Fruit fly (Drosophila melanogaster) whole organism, embryonic: ENCODE results near the gene CG6567.

Experiments
- Ada2b ChIP-seq: fragments of 200-800 bp; sonication (Bioruptor generic); IDR thresholded peaks from 2 replicates; pipeline ENCODE4 v1.3.6; 2022; ENCODE audit warnings: missing biosample characterization, missing genetic modification characterization
- Antp ChIP-seq: fragments of 200-800 bp; sonication (Bioruptor generic); optimal IDR thresholded peaks from 3 replicates; lab custom pipeline; 2016; ENCODE audit warnings: missing biosample characterization, missing genetic modification characterization
- BtbVII ChIP-seq: fragments of 200-800 bp; sonication (Bioruptor generic); optimal IDR thresholded peaks from 3 replicates; lab custom pipeline; 2017; ENCODE audit warnings: missing biosample characterization, mild to moderate bottlenecking, missing genetic modification characterization
- CG11723 ChIP-seq: fragments of 200-800 bp; sonication (Bioruptor generic); optimal IDR thresholded peaks from 2 replicates; lab custom pipeline; 2017; ENCODE audit warnings: missing biosample characterization, mild to moderate bottlenecking, missing genetic modification characterization
- CG12391 ChIP-seq: fragments of 200-800 bp; sonication (Bioruptor generic); optimal IDR thresholded peaks from 3 replicates; lab custom pipeline; 2018; ENCODE audit warnings: missing biosample characterization, mild to moderate bottlenecking, missing genetic modification characterization, moderate library complexity
- CG12659 ChIP-seq: fragments of 200-800 bp; sonication (Bioruptor generic); optimal IDR thresholded peaks from 3 replicates; lab custom pipeline; 2017; ENCODE audit warnings: mild to moderate bottlenecking, missing biosample characterization, missing genetic modification reagents, missing genetic modification characterization
- CG15269 ChIP-seq: fragments of 200-800 bp; sonication (Bioruptor generic); optimal IDR thresholded peaks from 2 replicates; lab custom pipeline; 2018; ENCODE audit warnings: missing biosample characterization, mild to moderate bottlenecking, missing genetic modification characterization, moderate library complexity
- CG15479 ChIP-seq: fragments of 200-800 bp; sonication (Bioruptor generic); optimal IDR thresholded peaks from 3 replicates; lab custom pipeline; 2019; ENCODE audit warnings: missing biosample characterization, mild to moderate bottlenecking, missing genetic modification characterization, moderate library complexity
- CG1647 ChIP-seq: fragments of 200-800 bp; sonication (Bioruptor generic); optimal IDR thresholded peaks from 3 replicates; lab custom pipeline; 2016; ENCODE audit warnings: missing biosample characterization, missing genetic modification characterization
- CG16779 ChIP-seq: fragments of 200-800 bp; sonication (Bioruptor generic); IDR thresholded peaks from 2 replicates; pipeline ENCODE4 v1.3.6; 2022; ENCODE audit warnings: missing biosample characterization, missing genetic modification characterization
- CG30020 ChIP-seq: fragments of 200-800 bp; optimal IDR thresholded peaks from 2 replicates; lab custom pipeline; 2019; ENCODE audit warnings: missing biosample characterization, mild to moderate bottlenecking, missing genetic modification characterization, moderate library complexity
- CG30431 ChIP-seq: fragments of 200-800 bp; sonication (Bioruptor generic); optimal IDR thresholded peaks from 2 replicates; lab custom pipeline; 2017; ENCODE audit warnings: missing biosample characterization, missing genetic modification characterization
- CG31224 ChIP-seq: fragments of 200-800 bp; sonication (Bioruptor generic); IDR thresholded peaks from 2 replicates; pipeline ENCODE4 v1.3.6; 2022; ENCODE audit warnings: missing biosample characterization, missing genetic modification characterization
- CG31441 ChIP-seq: fragments of 200-800 bp; sonication (Bioruptor generic); IDR thresholded peaks from 2 replicates; pipeline ENCODE4 v1.3.6; 2022; ENCODE audit warnings: missing biosample characterization, missing genetic modification characterization
- CG34224 ChIP-seq: fragments of 200-800 bp; sonication (Bioruptor generic); IDR thresholded peaks from 3 replicates; pipeline ENCODE4 v1.3.6; 2022; ENCODE audit warnings: missing biosample characterization, missing genetic modification characterization; ENCODE audit not compliant: partially characterized antibody
- CG6272 ChIP-seq: fragments of 200-800 bp; sonication (Bioruptor generic); IDR thresholded peaks from 2 replicates; pipeline ENCODE4 v1.3.6; 2022; ENCODE audit warnings: missing biosample characterization, missing genetic modification characterization
- CG6654 ChIP-seq: fragments of 200-800 bp; sonication (Bioruptor generic); optimal IDR thresholded peaks from 2 replicates; lab custom pipeline; 2017; ENCODE audit warnings: missing biosample characterization, mild to moderate bottlenecking, missing genetic modification characterization
- CG7357 ChIP-seq: fragments of 200-800 bp; sonication (Bioruptor generic); IDR thresholded peaks from 3 replicates; pipeline ENCODE4 v1.3.6; 2022; ENCODE audit warnings: missing biosample characterization, missing genetic modification characterization
- CG8359 ChIP-seq: fragments of 200-800 bp; sonication (Bioruptor generic); optimal IDR thresholded peaks from 2 replicates; lab custom pipeline; 2017; ENCODE audit warnings: missing biosample characterization, mild to moderate bottlenecking, missing genetic modification characterization, borderline replicate concordance
- CG8388 ChIP-seq: fragments of 200-800 bp; sonication (Bioruptor generic); optimal IDR thresholded peaks from 2 replicates; lab custom pipeline; 2019; ENCODE audit warnings: missing biosample characterization, mild to moderate bottlenecking, missing genetic modification characterization, moderate library complexity
- CG8478 ChIP-seq: fragments of >200 bp; optimal IDR thresholded peaks from 2 replicates; lab custom pipeline; 2018
- CG9215 ChIP-seq: fragments of 200-800 bp; sonication (Bioruptor generic); IDR thresholded peaks from 2 replicates; pipeline ENCODE4 v1.3.6; 2022; ENCODE audit warnings: missing biosample characterization, missing genetic modification characterization
- CrebB ChIP-seq: fragments of 200-800 bp; sonication (Bioruptor generic); optimal IDR thresholded peaks from 3 replicates; lab custom pipeline; 2018; ENCODE audit warnings: missing biosample characterization, mild to moderate bottlenecking, missing genetic modification characterization
- Dip2 ChIP-seq: fragments of 200-800 bp; sonication (Bioruptor generic); IDR thresholded peaks from 2 replicates; pipeline ENCODE4 v1.3.6; 2022; ENCODE audit warnings: missing biosample characterization, missing genetic modification characterization
- Hand ChIP-seq: fragments of 200-800 bp; sonication (Bioruptor generic); optimal IDR thresholded peaks from 2 replicates; lab custom pipeline; 2017; ENCODE audit warnings: mild to moderate bottlenecking, missing biosample characterization, missing genetic modification reagents, missing genetic modification characterization
- HmgZ ChIP-seq: fragments of 200-800 bp; sonication (Bioruptor generic); optimal IDR thresholded peaks from 2 replicates; lab custom pipeline; 2018; ENCODE audit warnings: missing biosample characterization, mild to moderate bottlenecking, missing genetic modification characterization
- Hmx ChIP-seq: fragments of 200-800 bp; sonication (Bioruptor generic); optimal IDR thresholded peaks from 2 replicates; lab custom pipeline; 2016; ENCODE audit warnings: missing biosample characterization, missing genetic modification characterization
- NFAT ChIP-seq: fragments of 200-800 bp; sonication (Bioruptor generic); IDR thresholded peaks from 2 replicates; pipeline ENCODE4 v1.3.6; 2022; ENCODE audit warnings: missing biosample characterization, missing genetic modification characterization
- Optix ChIP-seq: fragments of 200-800 bp; sonication (Bioruptor generic); IDR thresholded peaks from 3 replicates; pipeline ENCODE4 v1.3.6; 2022; ENCODE audit warnings: missing biosample characterization, missing genetic modification characterization
- Six4 ChIP-seq: fragments of 200-800 bp; sonication (Bioruptor generic); optimal IDR thresholded peaks from 2 replicates; lab custom pipeline; 2016; ENCODE audit warnings: missing biosample characterization, missing genetic modification characterization
- Sry-β ChIP-seq: fragments of 200-800 bp; sonication (Bioruptor generic); optimal IDR thresholded peaks from 2 replicates; lab custom pipeline; 2018; ENCODE audit warnings: missing biosample characterization, mild to moderate bottlenecking, missing genetic modification characterization, moderate library complexity
- Taf1 ChIP-seq: fragments of 200-800 bp; sonication (Bioruptor generic); IDR thresholded peaks from 2 replicates; pipeline ENCODE4 v1.3.6; 2022; ENCODE audit warnings: missing biosample characterization, missing genetic modification characterization
- Vsx1 ChIP-seq: fragments of 200-800 bp; sonication (Bioruptor generic); optimal IDR thresholded peaks from 2 replicates; lab custom pipeline; 2017; ENCODE audit warnings: missing biosample characterization, mild to moderate bottlenecking, missing genetic modification characterization, missing genetic modification reagents
- Xbp1 ChIP-seq: fragments of 200-800 bp; sonication (Bioruptor generic); optimal IDR thresholded peaks from 3 replicates; lab custom pipeline; 2016; ENCODE audit warnings: missing biosample characterization, mild to moderate bottlenecking, missing genetic modification characterization
- ac ChIP-seq: fragments of 200-800 bp; sonication (Bioruptor generic); optimal IDR thresholded peaks from 3 replicates; lab custom pipeline; 2017; ENCODE audit warnings: missing biosample characterization, mild to moderate bottlenecking, missing genetic modification characterization
- bbx ChIP-seq: fragments of 200-800 bp; sonication (Bioruptor generic); IDR thresholded peaks from 2 replicates; pipeline ENCODE4 v1.3.6; 2022; ENCODE audit warnings: missing biosample characterization, missing genetic modification characterization; ENCODE audit not compliant: partially characterized antibody
- caup ChIP-seq: fragments of 200-800 bp; sonication (Bioruptor generic); optimal IDR thresholded peaks from 3 replicates; lab custom pipeline; 2017; ENCODE audit warnings: missing biosample characterization, mild to moderate bottlenecking, missing genetic modification characterization, moderate library complexity; ENCODE audit not compliant: severe bottlenecking
- ci ChIP-seq: fragments of 200-800 bp; sonication (Bioruptor generic); IDR thresholded peaks from 3 replicates; pipeline ENCODE4 v1.3.6; 2022; ENCODE audit warnings: missing biosample characterization, missing genetic modification characterization
- dysf ChIP-seq: fragments of 200-800 bp; sonication (Bioruptor generic); IDR thresholded peaks from 3 replicates; pipeline ENCODE4 v1.3.6; 2022; ENCODE audit warnings: missing biosample characterization, missing genetic modification characterization
- ems ChIP-seq: fragments of 200-800 bp; sonication (Bioruptor generic); optimal IDR thresholded peaks from 3 replicates; lab custom pipeline; 2016; ENCODE audit warnings: missing biosample characterization, missing genetic modification characterization
- grn ChIP-seq: fragments of 200-800 bp; sonication (Bioruptor generic); optimal IDR thresholded peaks from 3 replicates; lab custom pipeline; 2017; ENCODE audit warnings: missing biosample characterization, missing genetic modification characterization
- gt ChIP-seq: fragments of 200-800 bp; sonication (Bioruptor generic); IDR thresholded peaks from 2 replicates; pipeline ENCODE4 v1.3.6; 2022; ENCODE audit warnings: missing biosample characterization, missing genetic modification characterization
- ind ChIP-seq: fragments of 200-800 bp; sonication (Bioruptor generic); optimal IDR thresholded peaks from 3 replicates; lab custom pipeline; 2016; ENCODE audit warnings: missing biosample characterization, missing genetic modification characterization
- jumu ChIP-seq: fragments of 200-800 bp; sonication (Bioruptor generic); optimal IDR thresholded peaks from 3 replicates; lab custom pipeline; 2016; ENCODE audit warnings: missing biosample characterization, missing genetic modification characterization
- klu ChIP-seq: fragments of 200-800 bp; sonication (Bioruptor generic); IDR thresholded peaks from 2 replicates; pipeline ENCODE4 v1.3.6; 2022; ENCODE audit warnings: missing biosample characterization, missing genetic modification characterization
- maf-S ChIP-seq: fragments of 200-800 bp; sonication (Bioruptor generic); optimal IDR thresholded peaks from 2 replicates; lab custom pipeline; 2016; ENCODE audit warnings: missing biosample characterization, missing genetic modification characterization
- mam ChIP-seq: fragments of 200-800 bp; sonication (Bioruptor generic); optimal IDR thresholded peaks from 3 replicates; lab custom pipeline; 2016; ENCODE audit warnings: missing biosample characterization, missing genetic modification characterization
- prd ChIP-seq, 3 experiments: fragments of >200 bp in 2 of 3; fragments of 200-800 bp in 1 of 3; sonication (Bioruptor generic) in 1 of 3; optimal IDR thresholded peaks in 2 of 3; IDR thresholded peaks in 1 of 3; 2 replicates in 2 of 3; 3 replicates in 1 of 3; pipeline versions ENCODE4 v1.3.6 to Lab custom; 2017 to 2022; ENCODE audit warnings: missing biosample characterization in 1 of 3, missing genetic modification characterization in 1 of 3
- slp2 ChIP-seq: fragments of 200-800 bp; sonication (Bioruptor generic); optimal IDR thresholded peaks from 2 replicates; lab custom pipeline; 2016; ENCODE audit warnings: missing biosample characterization, missing genetic modification characterization
- trh ChIP-seq: fragments of 200-800 bp; sonication (Bioruptor generic); optimal IDR thresholded peaks from 2 replicates; lab custom pipeline; 2016; ENCODE audit warnings: missing biosample characterization, missing genetic modification characterization

Gene CG6567

dm6 chr3R:10884031-10884677, 29.9 kb upstream of the CG6567 start:
- TF ChIP-seq mam (GFP tag; lab: Kevin White, UChicago) = peak; percentile 48
- TF ChIP-seq ems (GFP tag; lab: Kevin White, UChicago) = peak; percentile 40
- peak; percentile 60; the same call in 1 of the 3 replicates for TF ChIP-seq Optix (GFP tag; lab: Robert Waterston, UW)
- TF ChIP-seq CG15269 = peak; percentile 80
- TF ChIP-seq ind (GFP tag; lab: Kevin White, UChicago) = peak; percentile 65
- TF ChIP-seq Ada2b (GFP tag; lab: Robert Waterston, UW) = peak; percentile 75
- peak; percentile 84; the same call in 2 of the 3 replicates for TF ChIP-seq ci (GFP tag; lab: Robert Waterston, UW)
- no peak for TF ChIP-seq bbx (GFP tag; lab: Robert Waterston, UW)
- no peak for TF ChIP-seq ac (GFP tag; lab: Kevin White, UChicago)
- no peak for TF ChIP-seq prd (optimal IDR thresholded peaks at IDR 0.05; lab: Kevin White, UChicago)
- TF ChIP-seq prd (GFP tag; IDR thresholded peaks at IDR 0.05; lab: Robert Waterston, UW) = peak; percentile 88
- peak; percentile 34 for TF ChIP-seq CG8388
- peak; percentile 90 for TF ChIP-seq dysf (GFP tag; lab: Robert Waterston, UW)
- TF ChIP-seq klu (GFP tag; lab: Robert Waterston, UW) = peak; percentile 54
- TF ChIP-seq CG6272 (GFP tag; lab: Robert Waterston, UW) = peak; percentile 72
- peak; percentile 89 for TF ChIP-seq caup
- no peak for TF ChIP-seq CG8478 (lab: Kevin White, UChicago)
- TF ChIP-seq CG31224 = peak; percentile 75
- TF ChIP-seq CG16779 = peak; percentile 82
- peak; percentile 71 for TF ChIP-seq Vsx1
- no peak for TF ChIP-seq CG34224
- no peak for TF ChIP-seq Hmx (GFP tag; lab: Kevin White, UChicago)
- TF ChIP-seq gt (GFP tag; lab: Robert Waterston, UW) = no peak
- TF ChIP-seq Hand (GFP tag; lab: Kevin White, UChicago) = peak; percentile 16
- peak; percentile 69 for TF ChIP-seq Taf1 (GFP tag; lab: Robert Waterston, UW)
- no peak for TF ChIP-seq slp2 (GFP tag; lab: Kevin White, UChicago)
- TF ChIP-seq CG12659 (GFP tag; lab: Kevin White, UChicago) = peak; percentile 65
- TF ChIP-seq CG31441 (GFP tag; lab: Robert Waterston, UW) = peak; percentile 78
- no peak for TF ChIP-seq CG15479
- TF ChIP-seq CG11723 = no peak
- no peak for TF ChIP-seq Sry-β
- peak; percentile 23 for TF ChIP-seq CG1647 (GFP tag; lab: Kevin White, UChicago)
- TF ChIP-seq HmgZ (tag; lab: Kevin White, UChicago) = peak; percentile 58
- peak; percentile 2 for TF ChIP-seq Six4 (GFP tag; lab: Kevin White, UChicago)
- peak; percentile 87 for TF ChIP-seq NFAT (GFP tag; lab: Robert Waterston, UW)
- TF ChIP-seq CG6654 (GFP tag; lab: Kevin White, UChicago) = no peak
- TF ChIP-seq CG9215 (GFP tag; lab: Robert Waterston, UW) = peak; percentile 72
- TF ChIP-seq CG30431 (GFP tag; lab: Kevin White, UChicago) = no peak
- no peak for TF ChIP-seq jumu (GFP tag; lab: Kevin White, UChicago)
- TF ChIP-seq BtbVII (GFP tag; lab: Kevin White, UChicago) = peak; percentile 73
- no peak for TF ChIP-seq trh (GFP tag; lab: Kevin White, UChicago)
- no peak for TF ChIP-seq maf-S
- TF ChIP-seq Dip2 = 0 out of 2 replicates have a peak, but pooled peaks have one; percentile 16
- no peak for TF ChIP-seq CG8359 (GFP tag; lab: Kevin White, UChicago)
- no peak for TF ChIP-seq Antp (GFP tag; lab: Kevin White, UChicago)
- no peak for TF ChIP-seq grn (GFP tag; lab: Kevin White, UChicago)
- peak; percentile 52 for TF ChIP-seq CrebB (tag; lab: Kevin White, UChicago)
- TF ChIP-seq CG12391 (tag; lab: Kevin White, UChicago) = peak; percentile 60
- TF ChIP-seq CG7357 (GFP tag; lab: Robert Waterston, UW) = peak; percentile 61
- TF ChIP-seq Xbp1 (GFP tag; lab: Kevin White, UChicago) = peak; percentile 50
- peak; percentile 0 for TF ChIP-seq CG30020 (tag; lab: Kevin White, UChicago)
